Worm (Caenorhabditis elegans): ENCODE data around the gene srab-1.

Gene srab-1

ce11 chrV:5137919-5138318, 36.0 kb upstream of the srab-1 start, which contains the start of gene F14F9.3:
TSS of gene F14F9.3 (plus strand) at chrV:5138219.
- no peak for TF ChIP-seq ham-2 (GFP tag; optimal IDR thresholded peaks at IDR 0.05)
- TF ChIP-seq hlh-1 (tag; optimal IDR thresholded peaks at IDR 0.05): no peak
- no peak for TF ChIP-seq lin-32 (GFP tag; optimal IDR thresholded peaks at IDR 0.05)
- TF ChIP-seq nhr-28 (tag; optimal IDR thresholded peaks at IDR 0.05): no peak
- TF ChIP-seq ces-1 (GFP tag; optimal IDR thresholded peaks at IDR 0.05): no peak
- TF ChIP-seq flh-1 (GFP tag; optimal IDR thresholded peaks at IDR 0.05): no peak
- no peak for TF ChIP-seq nhr-76 (tag; optimal IDR thresholded peaks at IDR 0.05)
- no peak for TF ChIP-seq lin-13 (tag; optimal IDR thresholded peaks at IDR 0.05)

ce11 chrV:5132441-5132840, 30.5 kb upstream of the srab-1 start, which contains the start of gene F14F9.4:
TSS of gene F14F9.4 (plus strand) at chrV:5132741.
- TF ChIP-seq blmp-1 (tag; optimal IDR thresholded peaks at IDR 0.05): no peak
- no peak for TF ChIP-seq elt-3 (tag; optimal IDR thresholded peaks at IDR 0.05)
- TF ChIP-seq bed-3 (GFP tag; optimal IDR thresholded peaks at IDR 0.05): no peak
- TF ChIP-seq nhr-76 (tag; optimal IDR thresholded peaks at IDR 0.05): no peak
- TF ChIP-seq tbx-8 (GFP tag; optimal IDR thresholded peaks at IDR 0.05): no peak
- TF ChIP-seq ces-1 (GFP tag; optimal IDR thresholded peaks at IDR 0.05): no peak
- TF ChIP-seq nhr-237 (tag; optimal IDR thresholded peaks at IDR 0.05): no peak
- no peak for TF ChIP-seq unc-120 (tag; optimal IDR thresholded peaks at IDR 0.05; ENCODE audit: poor library complexity, severe bottlenecking)
- no peak for TF ChIP-seq lin-13 (tag; optimal IDR thresholded peaks at IDR 0.05)
- TF ChIP-seq pha-4 (tag; optimal IDR thresholded peaks at IDR 0.05): no peak
- TF ChIP-seq ztf-11 (tag; optimal IDR thresholded peaks at IDR 0.05): no peak
- no peak for TF ChIP-seq M03D4.4 (tag; optimal IDR thresholded peaks at IDR 0.05)
- no peak for TF ChIP-seq drap-1 (GFP tag; optimal IDR thresholded peaks at IDR 0.05)
- no peak for TF ChIP-seq nhr-2 (tag; optimal IDR thresholded peaks at IDR 0.05)

ce11 chrV:5131380-5131779, 29.5 kb upstream of the srab-1 start:
- TF ChIP-seq mls-2 (tag; optimal IDR thresholded peaks at IDR 0.05) (no peak), sptf-1 (tag; optimal IDR thresholded peaks at IDR 0.05) (no peak), unc-62 (GFP tag; optimal IDR thresholded peaks at IDR 0.05) (no peak)

- TF ChIP-seq nhr-76 (tag; optimal IDR thresholded peaks at IDR 0.05) (no peak), cnd-1 (tag; optimal IDR thresholded peaks at IDR 0.05) (no peak), nhr-237 (tag; optimal IDR thresholded peaks at IDR 0.05) (no peak), M03D4.4 (tag; optimal IDR thresholded peaks at IDR 0.05) (no peak), unc-39 (tag; optimal IDR thresholded peaks at IDR 0.05) (no peak), drap-1 (GFP tag; optimal IDR thresholded peaks at IDR 0.05) (no peak), tbx-8 (GFP tag; optimal IDR thresholded peaks at IDR 0.05) (no peak), sem-2 (GFP tag; optimal IDR thresholded peaks at IDR 0.05) (no peak), mab-5 (tag; optimal IDR thresholded peaks at IDR 0.05) (no peak), ztf-11 (tag; optimal IDR thresholded peaks at IDR 0.05) (no peak), mls-2 (tag; optimal IDR thresholded peaks at IDR 0.05) (no peak), zip-8 (tag; optimal IDR thresholded peaks at IDR 0.05) (no peak), hlh-1 (tag; optimal IDR thresholded peaks at IDR 0.05) (no peak), mep-1 (tag; optimal IDR thresholded peaks at IDR 0.05) (no peak), ceh-39 (tag; optimal IDR thresholded peaks at IDR 0.05) (no peak), lsy-2 (tag; optimal IDR thresholded peaks at IDR 0.05) (no peak), snpc-4 (tag; optimal IDR thresholded peaks at IDR 0.05) (no peak), flh-1 (GFP tag; optimal IDR thresholded peaks at IDR 0.05) (no peak)
Measured at ce11 chrV:5130018-5130417, 28.1 kb upstream of the srab-1 start, which contains the start of gene F14F9.8. TSS of gene F14F9.8 (plus strand) at chrV:5130318.

- TF ChIP-seq drap-1 (GFP tag; optimal IDR thresholded peaks at IDR 0.05): no peak
- no peak for TF ChIP-seq ces-1 (GFP tag; optimal IDR thresholded peaks at IDR 0.05)
- TF ChIP-seq lin-32 (GFP tag; optimal IDR thresholded peaks at IDR 0.05): no peak
- no peak for TF ChIP-seq nhr-76 (tag; optimal IDR thresholded peaks at IDR 0.05)
- TF ChIP-seq sptf-1 (tag; optimal IDR thresholded peaks at IDR 0.05): no peak
- TF ChIP-seq elt-3 (tag; optimal IDR thresholded peaks at IDR 0.05): no peak
- TF ChIP-seq tbx-8 (GFP tag; optimal IDR thresholded peaks at IDR 0.05): no peak
- TF ChIP-seq mab-5 (tag; optimal IDR thresholded peaks at IDR 0.05): no peak
- TF ChIP-seq ceh-83 (GFP tag; optimal IDR thresholded peaks at IDR 0.05): no peak
- TF ChIP-seq bed-3 (GFP tag; optimal IDR thresholded peaks at IDR 0.05): no peak
- TF ChIP-seq mls-2 (tag; optimal IDR thresholded peaks at IDR 0.05): no peak
- TF ChIP-seq elt-1 (tag; optimal IDR thresholded peaks at IDR 0.05; ENCODE audit: borderline replicate concordance, insufficient read depth): no peak
- no peak for TF ChIP-seq nhr-28 (tag; optimal IDR thresholded peaks at IDR 0.05)
- no peak for TF ChIP-seq unc-120 (tag; optimal IDR thresholded peaks at IDR 0.05; ENCODE audit: poor library complexity, severe bottlenecking)
- TF ChIP-seq unc-62 (GFP tag; optimal IDR thresholded peaks at IDR 0.05): no peak
- no peak for TF ChIP-seq unc-39 (tag; optimal IDR thresholded peaks at IDR 0.05)
- TF ChIP-seq M03D4.4 (tag; optimal IDR thresholded peaks at IDR 0.05): no peak
Measured at ce11 chrV:5126793-5127192, 24.9 kb upstream of the srab-1 start, which contains the start of gene F14F9.5. TSS of gene F14F9.5 (plus strand) at chrV:5127093.
